Worm (Caenorhabditis elegans): Measurements from ENCODE around the gene lron-3.

Gene lron-3

ce11 chrX:15552024-15552769 is 5.6 kb downstream of the lron-3 start:
- TF ChIP-seq snpc-4 (tag; optimal IDR thresholded peaks at IDR 0.05) (no peak), R02D3.7 (tag; optimal IDR thresholded peaks at IDR 0.05) (no peak), ZK546.5 (tag; optimal IDR thresholded peaks at IDR 0.05) (no peak), nfya-1 (tag; optimal IDR thresholded peaks at IDR 0.05; ENCODE audit: insufficient read depth) (no peak), nhr-67 (tag; optimal IDR thresholded peaks at IDR 0.05) (no peak), ztf-11 (tag; optimal IDR thresholded peaks at IDR 0.05) (no peak), eor-1 (tag; optimal IDR thresholded peaks at IDR 0.05) (no peak), ztf-4 (tag; optimal IDR thresholded peaks at IDR 0.05) (no peak), nhr-76 (tag; optimal IDR thresholded peaks at IDR 0.05) (no peak), mdl-1 (tag; optimal IDR thresholded peaks at IDR 0.05) (no peak), jun-1 (tag; optimal IDR thresholded peaks at IDR 0.05) (no peak), fkh-2 (tag; optimal IDR thresholded peaks at IDR 0.05) (no peak), zag-1 (tag; optimal IDR thresholded peaks at IDR 0.05) (no peak), nhr-237 (tag; optimal IDR thresholded peaks at IDR 0.05) (no peak), fos-1 (tag; optimal IDR thresholded peaks at IDR 0.05) (no peak), unc-39 (tag; optimal IDR thresholded peaks at IDR 0.05) (no peak), ceh-16 (tag; optimal IDR thresholded peaks at IDR 0.05) (no peak)

ce11 chrX:15550769-15551168 is 7.0 kb downstream of the lron-3 start:
- TF ChIP-seq lsy-12 (tag; optimal IDR thresholded peaks at IDR 0.05) (no peak), ztf-11 (tag; optimal IDR thresholded peaks at IDR 0.05) (no peak), lin-39 (tag; optimal IDR thresholded peaks at IDR 0.05) (no peak), snpc-4 (tag; optimal IDR thresholded peaks at IDR 0.05) (no peak), nhr-23 (tag; optimal IDR thresholded peaks at IDR 0.05) (no peak), unc-62 (GFP tag; optimal IDR thresholded peaks at IDR 0.05) (no peak), nhr-237 (tag; optimal IDR thresholded peaks at IDR 0.05) (no peak), egl-27 (tag; optimal IDR thresholded peaks at IDR 0.05) (no peak), ceh-16 (tag; optimal IDR thresholded peaks at IDR 0.05) (no peak), daf-12 (tag; optimal IDR thresholded peaks at IDR 0.05) (no peak), ama-1 (optimal IDR thresholded peaks at IDR 0.05) (no peak), nhr-76 (tag; optimal IDR thresholded peaks at IDR 0.05) (no peak), nhr-28 (tag; optimal IDR thresholded peaks at IDR 0.05) (no peak), nhr-43 (tag; optimal IDR thresholded peaks at IDR 0.05; ENCODE audit: poor library complexity, severe bottlenecking) (no peak), mdl-1 (tag; optimal IDR thresholded peaks at IDR 0.05) (no peak), nfya-1 (tag; optimal IDR thresholded peaks at IDR 0.05; ENCODE audit: insufficient read depth) (no peak), ceh-9 (tag; optimal IDR thresholded peaks at IDR 0.05) (no peak), egl-5 (tag; optimal IDR thresholded peaks at IDR 0.05) (no peak)

ce11 chrX:15547896-15548295 is 9.9 kb downstream of the lron-3 start:
- TF ChIP-seq snpc-4 (tag; optimal IDR thresholded peaks at IDR 0.05) (no peak), fkh-10 (GFP tag; optimal IDR thresholded peaks at IDR 0.05) (no peak), nhr-23 (tag; optimal IDR thresholded peaks at IDR 0.05) (no peak), jun-1 (tag; optimal IDR thresholded peaks at IDR 0.05) (no peak), egl-27 (tag; optimal IDR thresholded peaks at IDR 0.05) (no peak), unc-39 (tag; optimal IDR thresholded peaks at IDR 0.05) (no peak), fos-1 (tag; optimal IDR thresholded peaks at IDR 0.05) (no peak), zag-1 (tag; optimal IDR thresholded peaks at IDR 0.05) (no peak), ceh-28 (tag; optimal IDR thresholded peaks at IDR 0.05) (no peak), R02D3.7 (tag; optimal IDR thresholded peaks at IDR 0.05) (no peak), mml-1 (tag; optimal IDR thresholded peaks at IDR 0.05) (no peak)

ce11 chrX:15546943-15547342 is 10.8 kb downstream of the lron-3 start:
- TF ChIP-seq pha-4 (tag; optimal IDR thresholded peaks at IDR 0.05) (peak; percentile 10), pqm-1 (tag; optimal IDR thresholded peaks at IDR 0.05) (peak; percentile 95), mdl-1 (tag; optimal IDR thresholded peaks at IDR 0.05) (no peak), elt-2 (tag; optimal IDR thresholded peaks at IDR 0.05) (peak; percentile 48), R02D3.7 (tag; optimal IDR thresholded peaks at IDR 0.05) (no peak)

- TF ChIP-seq fkh-10 (GFP tag; optimal IDR thresholded peaks at IDR 0.05) (no peak), hmg-11 (tag; optimal IDR thresholded peaks at IDR 0.05) (no peak), ZK546.5 (tag; optimal IDR thresholded peaks at IDR 0.05) (no peak), egl-5 (tag; optimal IDR thresholded peaks at IDR 0.05) (no peak), nhr-237 (tag; optimal IDR thresholded peaks at IDR 0.05) (no peak), mml-1 (tag; optimal IDR thresholded peaks at IDR 0.05) (no peak), elt-2 (tag; optimal IDR thresholded peaks at IDR 0.05) (no peak), tbx-2 (tag; optimal IDR thresholded peaks at IDR 0.05) (no peak), nhr-76 (tag; optimal IDR thresholded peaks at IDR 0.05) (no peak), fkh-2 (tag; optimal IDR thresholded peaks at IDR 0.05) (no peak), nhr-25 (tag; optimal IDR thresholded peaks at IDR 0.05) (no peak)
These were observed 12.3 kb downstream of the lron-3 start for ce11 chrX:15545485-15545884.
